Fruit fly (Drosophila melanogaster): ENCODE measurements around the gene CG9536.
A peak's percentile ranks its signal among the peaks of the same experiment; 100 is the strongest.

CG9536 gene

dm6 chr2L:6480212-6480994 is 3.6 kb upstream of the CG9536 start, which contains the start of the genes Sec61alpha and Daxx (continued):
- TF ChIP-seq zfh2 (GFP tag; optimal IDR thresholded peaks at IDR 0.05) (peak; percentile 96), CG9876 (GFP tag; optimal IDR thresholded peaks at IDR 0.05) (peak; percentile 85), en (GFP tag; optimal IDR thresholded peaks at IDR 0.05) (peak; percentile 66), unc-4 (GFP tag; IDR thresholded peaks at IDR 0.05; ENCODE audit: partially characterized antibody) (peak; percentile 98), pum (GFP tag; optimal IDR thresholded peaks at IDR 0.05) (peak; percentile 88), Dfd (GFP tag; optimal IDR thresholded peaks at IDR 0.05) (no peak), CG1647 (GFP tag; optimal IDR thresholded peaks at IDR 0.05) (peak; percentile 76), bsh (GFP tag; optimal IDR thresholded peaks at IDR 0.05) (peak in 1 of 2 experiments; percentile 77), Tbp (GFP tag; optimal IDR thresholded peaks at IDR 0.05) (no peak), Bteb2 (GFP tag; optimal IDR thresholded peaks at IDR 0.05) (peak; percentile 82), CG12769 (tag; optimal IDR thresholded peaks at IDR 0.05) (peak; percentile 56), CG17802 (tag; optimal IDR thresholded peaks at IDR 0.05) (peak; percentile 21), HLHmδ (GFP tag; optimal IDR thresholded peaks at IDR 0.05) (peak; percentile 79), wek (GFP tag; optimal IDR thresholded peaks at IDR 0.05) (peak; percentile 12), CHES-1-like (GFP tag; optimal IDR thresholded peaks at IDR 0.05) (peak; percentile 88), Nf-YC (tag; optimal IDR thresholded peaks at IDR 0.05) (peak; percentile 78), CG15073 (GFP tag; optimal IDR thresholded peaks at IDR 0.05) (peak; percentile 30), twi (tag; optimal IDR thresholded peaks at IDR 0.05) (peak; percentile 74), HmgD (GFP tag; optimal IDR thresholded peaks at IDR 0.05) (peak; percentile 85), Fer3 (tag; optimal IDR thresholded peaks at IDR 0.05) (peak; percentile 82), Mrtf (GFP tag; IDR thresholded peaks at IDR 0.05) (peak; percentile 53; the same call in 2 of the 3 replicates), MESR4 (GFP tag; optimal IDR thresholded peaks at IDR 0.05) (peak; percentile 75), CG4282 (GFP tag; optimal IDR thresholded peaks at IDR 0.05) (peak; percentile 77), CG2120 (GFP tag; optimal IDR thresholded peaks at IDR 0.05) (peak; percentile 95), Mes4 (GFP tag; optimal IDR thresholded peaks at IDR 0.05) (peak; percentile 65), CG14014 (GFP tag; IDR thresholded peaks at IDR 0.05) (peak; percentile 86), sima (GFP tag; optimal IDR thresholded peaks at IDR 0.05) (peak; percentile 37), sisA (GFP tag; IDR thresholded peaks at IDR 0.05) (peak; percentile 89), pros (GFP tag; optimal IDR thresholded peaks at IDR 0.05) (no peak), pnt (GFP tag; optimal IDR thresholded peaks at IDR 0.05) (peak; percentile 91), CG31388 (GFP tag; optimal IDR thresholded peaks at IDR 0.05) (peak; percentile 1), nerfin-1 (tag; optimal IDR thresholded peaks at IDR 0.05) (peak; percentile 58), CG16815 (GFP tag; optimal IDR thresholded peaks at IDR 0.05) (peak; percentile 73), CG6654 (GFP tag; optimal IDR thresholded peaks at IDR 0.05) (peak; percentile 30), CG6254 (GFP tag; optimal IDR thresholded peaks at IDR 0.05) (no peak), Sox100B (GFP tag; optimal IDR thresholded peaks at IDR 0.05) (peak; percentile 63), NC2α (GFP tag; optimal IDR thresholded peaks at IDR 0.05) (peak; percentile 16), fu2 (GFP tag; optimal IDR thresholded peaks at IDR 0.05) (peak; percentile 89), kni (GFP tag; optimal IDR thresholded peaks at IDR 0.05) (no peak), h (optimal IDR thresholded peaks at IDR 0.05) (no peak), schlank (tag; optimal IDR thresholded peaks at IDR 0.05) (peak; percentile 40), C15 (GFP tag; IDR thresholded peaks at IDR 0.05) (peak; percentile 56; the same call in 1 of the 3 replicates), Oli (tag; optimal IDR thresholded peaks at IDR 0.05) (peak; percentile 78), gce (GFP tag; IDR thresholded peaks at IDR 0.05) (peak; percentile 50; the same call in 1 of the 3 replicates), CG12659 (GFP tag; optimal IDR thresholded peaks at IDR 0.05) (peak; percentile 85), CG8281 (tag; optimal IDR thresholded peaks at IDR 0.05) (peak; percentile 52), CG43689 (GFP tag; IDR thresholded peaks at IDR 0.05) (peak; percentile 38; the same call in 1 of the 2 replicates), so (GFP tag; IDR thresholded peaks at IDR 0.05) (0 out of 3 replicates have a peak, but pooled peaks have one; percentile 10), CG3281 (GFP tag; optimal IDR thresholded peaks at IDR 0.05) (peak; percentile 70)
